Fruit fly (Drosophila melanogaster): ENCODE results near the gene GatC.

Gene GatC

dm6 chr2L:13876698-13877097 is 43.8 kb upstream of the GatC start (continued):
- no peak for TF ChIP-seq CG6765 (GFP tag; optimal IDR thresholded peaks at IDR 0.05)
- TF ChIP-seq CG2120 (GFP tag; optimal IDR thresholded peaks at IDR 0.05) = no peak
- no peak for TF ChIP-seq hth (optimal IDR thresholded peaks at IDR 0.05)
- no peak for TF ChIP-seq grn (GFP tag; optimal IDR thresholded peaks at IDR 0.05)
- no peak for TF ChIP-seq CG6175 (GFP tag; IDR thresholded peaks at IDR 0.05)
- TF ChIP-seq ash1 (GFP tag; optimal IDR thresholded peaks at IDR 0.05) = no peak
- no peak for TF ChIP-seq gfzf (GFP tag; optimal IDR thresholded peaks at IDR 0.05)
- no peak for TF ChIP-seq CG1024 (GFP tag; IDR thresholded peaks at IDR 0.05)
- TF ChIP-seq Opbp (GFP tag; IDR thresholded peaks at IDR 0.05; ENCODE audit: partially characterized antibody) = no peak
- peak; percentile 57 for TF ChIP-seq Ssrp (tag; optimal IDR thresholded peaks at IDR 0.05)
- TF ChIP-seq pzg (GFP tag; optimal IDR thresholded peaks at IDR 0.05) = no peak
- TF ChIP-seq Pdp1 (GFP tag; optimal IDR thresholded peaks at IDR 0.05) = no peak
- TF ChIP-seq fd3F (GFP tag; optimal IDR thresholded peaks at IDR 0.05) = no peak
- TF ChIP-seq CG1233 (GFP tag; optimal IDR thresholded peaks at IDR 0.05) = no peak
- TF ChIP-seq CG7745 (tag; optimal IDR thresholded peaks at IDR 0.05) = no peak
- TF ChIP-seq Taf1 (GFP tag; IDR thresholded peaks at IDR 0.05) = no peak
- no peak for TF ChIP-seq abd-A (tag; optimal IDR thresholded peaks at IDR 0.05)
- no peak for TF ChIP-seq Fer3 (tag; optimal IDR thresholded peaks at IDR 0.05)
- peak; percentile 4 for TF ChIP-seq CG18599 (GFP tag; optimal IDR thresholded peaks at IDR 0.05)
- peak; percentile 3 for TF ChIP-seq Abd-B (GFP tag; optimal IDR thresholded peaks at IDR 0.05)
- TF ChIP-seq klu (GFP tag; IDR thresholded peaks at IDR 0.05) = no peak
- peak; percentile 62 for TF ChIP-seq CG2712 (tag; optimal IDR thresholded peaks at IDR 0.05)
- no peak for TF ChIP-seq Lhr (GFP tag; optimal IDR thresholded peaks at IDR 0.05)
- peak; percentile 39 for TF ChIP-seq trem (tag; optimal IDR thresholded peaks at IDR 0.05)
- TF ChIP-seq Fer2 (tag; optimal IDR thresholded peaks at IDR 0.05) = no peak
- TF ChIP-seq ATbp (GFP tag; optimal IDR thresholded peaks at IDR 0.05) = peak; percentile 42
- TF ChIP-seq bsh (GFP tag; optimal IDR thresholded peaks at IDR 0.05) = peak in 1 of 2 experiments; percentile 66
- 0 out of 3 replicates have a peak, but pooled peaks have one; percentile 30 for TF ChIP-seq zfh1 (GFP tag; IDR thresholded peaks at IDR 0.05)
- no peak for TF ChIP-seq Sox100B (GFP tag; optimal IDR thresholded peaks at IDR 0.05)
- no peak for TF ChIP-seq disco-r (GFP tag; optimal IDR thresholded peaks at IDR 0.05)
- TF ChIP-seq gt (GFP tag; IDR thresholded peaks at IDR 0.05) = no peak
- TF ChIP-seq CG1832 (GFP tag; optimal IDR thresholded peaks at IDR 0.05) = no peak
- no peak for TF ChIP-seq Usf (GFP tag; optimal IDR thresholded peaks at IDR 0.05)
- peak; percentile 50 for TF ChIP-seq grau (tag; optimal IDR thresholded peaks at IDR 0.05)
- TF ChIP-seq insv (GFP tag; optimal IDR thresholded peaks at IDR 0.05) = no peak
- TF ChIP-seq CG8089 (GFP tag; optimal IDR thresholded peaks at IDR 0.05) = no peak
- no peak for TF ChIP-seq nom (GFP tag; optimal IDR thresholded peaks at IDR 0.05)
- TF ChIP-seq Drgx (GFP tag; IDR thresholded peaks at IDR 0.05) = no peak
- no peak for TF ChIP-seq amos (GFP tag; IDR thresholded peaks at IDR 0.05; ENCODE audit: partially characterized antibody)
- no peak for TF ChIP-seq pho (GFP tag; optimal IDR thresholded peaks at IDR 0.05)
- TF ChIP-seq ro (GFP tag; IDR thresholded peaks at IDR 0.05) = no peak
- peak; percentile 36 for TF ChIP-seq CG6254 (GFP tag; optimal IDR thresholded peaks at IDR 0.05)
- peak; percentile 54 for TF ChIP-seq CoRest (tag; optimal IDR thresholded peaks at IDR 0.05)
- TF ChIP-seq cg (GFP tag; optimal IDR thresholded peaks at IDR 0.05) = no peak
- TF ChIP-seq MESR4 (GFP tag; optimal IDR thresholded peaks at IDR 0.05) = no peak
- TF ChIP-seq CG11456 (GFP tag; IDR thresholded peaks at IDR 0.05) = no peak
- no peak for TF ChIP-seq Dfd (GFP tag; optimal IDR thresholded peaks at IDR 0.05)
- no peak for TF ChIP-seq Hand (GFP tag; optimal IDR thresholded peaks at IDR 0.05)
- TF ChIP-seq Adf1 (GFP tag; IDR thresholded peaks at IDR 0.05) = no peak
- no peak for TF ChIP-seq crc (GFP tag; optimal IDR thresholded peaks at IDR 0.05)
- TF ChIP-seq inv (GFP tag; IDR thresholded peaks at IDR 0.05; ENCODE audit: partially characterized antibody) = no peak
